Fruit fly (Drosophila melanogaster) whole organism, pupa: ENCODE results near the gene Cp16.

ENCODE experiments used
- CG32121 ChIP-seq: fragments of 200-800 bp; sonication (Bioruptor generic); IDR thresholded peaks from 2 replicates; pipeline ENCODE4 v1.3.6; 2022; ENCODE audit warnings: missing biosample characterization, missing genetic modification characterization
- CG4496 ChIP-seq: fragments of 200-800 bp; sonication (Bioruptor generic); IDR thresholded peaks from 3 replicates; pipeline ENCODE4 v1.3.6; 2022; ENCODE audit warnings: missing biosample characterization, missing genetic modification characterization
- gl ChIP-seq: fragments of 200-800 bp; sonication (Bioruptor generic); optimal IDR thresholded peaks from 2 replicates; lab custom pipeline; 2018; ENCODE audit warnings: missing biosample characterization, mild to moderate bottlenecking, missing genetic modification characterization

- TF ChIP-seq CG32121 (GFP tag; lab: Robert Waterston, UW) (no peak), gl (no peak), CG4496 (no peak)
Observed at dm6 chr3L:8686646-8687045, 45.1 kb upstream of the Cp16 start.
